Fruit fly (Drosophila melanogaster) whole organism, embryonic: ENCODE data around the gene Hpr1.
A peak's percentile ranks its signal among the peaks of the same experiment; 100 is the strongest.

ENCODE experiments used
- Awh ChIP-seq: fragments of 200-800 bp; sonication (Bioruptor generic); IDR thresholded peaks from 2 replicates; pipeline ENCODE4, ENCODE4 v1.3.6; 2022; ENCODE audit warnings: missing biosample characterization, missing genetic modification characterization
- CG12071 ChIP-seq: fragments of 200-800 bp; sonication (Bioruptor generic); optimal IDR thresholded peaks from 3 replicates; lab custom pipeline; 2018; ENCODE audit warnings: missing biosample characterization, mild to moderate bottlenecking, missing genetic modification characterization
- CG12744 ChIP-seq: fragments of 200-800 bp; sonication (Bioruptor generic); optimal IDR thresholded peaks from 2 replicates; lab custom pipeline; 2016; ENCODE audit warnings: missing biosample characterization, missing genetic modification characterization
- CG13123 ChIP-seq: fragments of 200-800 bp; sonication (Bioruptor generic); optimal IDR thresholded peaks from 2 replicates; lab custom pipeline; 2016; ENCODE audit warnings: missing biosample characterization, missing genetic modification characterization
- CG13775 ChIP-seq: fragments of 200-800 bp; sonication (Bioruptor generic); optimal IDR thresholded peaks from 3 replicates; lab custom pipeline; 2017; ENCODE audit warnings: missing biosample characterization, mild to moderate bottlenecking, missing genetic modification characterization
- CG13894 ChIP-seq: fragments of 200-800 bp; sonication (Bioruptor generic); optimal IDR thresholded peaks from 3 replicates; lab custom pipeline; 2018; ENCODE audit warnings: missing biosample characterization, mild to moderate bottlenecking, missing genetic modification characterization, moderate library complexity
- CG14710 ChIP-seq: fragments of 200-800 bp; sonication (Bioruptor generic); optimal IDR thresholded peaks from 3 replicates; lab custom pipeline; 2019; ENCODE audit warnings: missing biosample characterization, mild to moderate bottlenecking, missing genetic modification characterization, moderate library complexity
- CG2875 ChIP-seq: fragments of 200-800 bp; sonication (Bioruptor generic); optimal IDR thresholded peaks from 2 replicates; lab custom pipeline; 2017; ENCODE audit warnings: missing biosample characterization, mild to moderate bottlenecking, missing genetic modification characterization, missing genetic modification reagents
- CG30020 ChIP-seq: fragments of 200-800 bp; optimal IDR thresholded peaks from 2 replicates; lab custom pipeline; 2019; ENCODE audit warnings: missing biosample characterization, mild to moderate bottlenecking, missing genetic modification characterization, moderate library complexity
- CG3281 ChIP-seq: fragments of 200-800 bp; sonication (Bioruptor generic); optimal IDR thresholded peaks from 3 replicates; lab custom pipeline; 2017; ENCODE audit warnings: missing biosample characterization, mild to moderate bottlenecking, missing genetic modification characterization
- CG4328 ChIP-seq: fragments of 200-800 bp; sonication (Bioruptor generic); optimal IDR thresholded peaks from 3 replicates; lab custom pipeline; 2017; ENCODE audit warnings: missing biosample characterization, missing genetic modification reagents, missing genetic modification characterization
- CG4730 ChIP-seq: fragments of 200-800 bp; sonication (Bioruptor generic); IDR thresholded peaks from 2 replicates; pipeline ENCODE4 v1.3.6; 2022; ENCODE audit warnings: missing biosample characterization, missing genetic modification characterization
- CG4820 ChIP-seq: fragments of 200-800 bp; sonication (Bioruptor generic); optimal IDR thresholded peaks from 3 replicates; lab custom pipeline; 2016; ENCODE audit warnings: missing biosample characterization, missing genetic modification characterization
- CG5953 ChIP-seq: fragments of 200-800 bp; sonication (Bioruptor generic); IDR thresholded peaks from 2 replicates; pipeline ENCODE4 v1.3.6; 2022; ENCODE audit warnings: missing biosample characterization, missing genetic modification characterization
- CG6683 ChIP-seq: fragments of 200-800 bp; sonication (Bioruptor generic); optimal IDR thresholded peaks from 2 replicates; lab custom pipeline; 2017; ENCODE audit warnings: missing biosample characterization, mild to moderate bottlenecking, missing genetic modification characterization, missing genetic modification reagents
- CG6791 ChIP-seq: fragments of 200-800 bp; sonication (Bioruptor generic); IDR thresholded peaks from 3 replicates; pipeline ENCODE4 v1.3.6; 2022; ENCODE audit warnings: missing biosample characterization, missing genetic modification characterization; ENCODE audit not compliant: partially characterized antibody
- CG7786 ChIP-seq: fragments of 200-800 bp; sonication (Bioruptor generic); optimal IDR thresholded peaks from 2 replicates; lab custom pipeline; 2016; ENCODE audit warnings: missing biosample characterization, missing genetic modification characterization
- CG7963 ChIP-seq: fragments of 200-800 bp; sonication (Bioruptor generic); IDR thresholded peaks from 3 replicates; pipeline ENCODE4 v1.3.6; 2022; ENCODE audit warnings: missing biosample characterization, missing genetic modification characterization; ENCODE audit not compliant: partially characterized antibody
- D19B ChIP-seq: fragments of 200-800 bp; sonication (Bioruptor generic); optimal IDR thresholded peaks from 2 replicates; lab custom pipeline; 2017; ENCODE audit warnings: missing biosample characterization, mild to moderate bottlenecking, missing genetic modification characterization
- Dfd ChIP-seq, 2 experiments: fragments of >200 bp; optimal IDR thresholded peaks; 2 replicates each; lab custom pipeline; 2017; ENCODE audit warnings: missing biosample characterization in 2 of 2, missing genetic modification characterization in 2 of 2
- Dip3 ChIP-seq: fragments of 200-800 bp; sonication (Bioruptor generic); optimal IDR thresholded peaks from 3 replicates; lab custom pipeline; 2016; ENCODE audit warnings: missing biosample characterization, missing genetic modification characterization
- E2f1 ChIP-seq: fragments of 200-800 bp; sonication (Bioruptor generic); IDR thresholded peaks from 2 replicates; pipeline ENCODE4 v1.3.6; 2022; ENCODE audit warnings: missing biosample characterization, missing genetic modification characterization
- H15 ChIP-seq: fragments of 200-800 bp; sonication (Bioruptor generic); IDR thresholded peaks from 3 replicates; pipeline ENCODE4 v1.3.6; 2022; ENCODE audit warnings: missing biosample characterization, missing genetic modification characterization
- HLH4C ChIP-seq: fragments of 200-800 bp; sonication (Bioruptor generic); IDR thresholded peaks from 3 replicates; pipeline ENCODE4 v1.3.6; 2022; ENCODE audit warnings: missing biosample characterization, missing genetic modification characterization; ENCODE audit not compliant: partially characterized antibody
- Hand ChIP-seq: fragments of 200-800 bp; sonication (Bioruptor generic); optimal IDR thresholded peaks from 2 replicates; lab custom pipeline; 2017; ENCODE audit warnings: mild to moderate bottlenecking, missing biosample characterization, missing genetic modification reagents, missing genetic modification characterization
- Hr3 ChIP-seq: fragments of 200-800 bp; sonication (Bioruptor generic); optimal IDR thresholded peaks from 3 replicates; lab custom pipeline; 2016; ENCODE audit warnings: missing biosample characterization, missing genetic modification characterization
- Kr ChIP-seq: fragments of 200-800 bp; sonication (Bioruptor generic); optimal IDR thresholded peaks from 2 replicates; lab custom pipeline; 2017; ENCODE audit warnings: missing biosample characterization, mild to moderate bottlenecking, missing genetic modification characterization
- NFAT ChIP-seq: fragments of 200-800 bp; sonication (Bioruptor generic); IDR thresholded peaks from 2 replicates; pipeline ENCODE4 v1.3.6; 2022; ENCODE audit warnings: missing biosample characterization, missing genetic modification characterization
- NK7.1 ChIP-seq: fragments of 200-800 bp; sonication (Bioruptor generic); optimal IDR thresholded peaks from 3 replicates; lab custom pipeline; 2016; ENCODE audit warnings: missing biosample characterization, missing genetic modification characterization
- Opbp ChIP-seq: fragments of 200-800 bp; sonication (Bioruptor generic); IDR thresholded peaks from 3 replicates; pipeline ENCODE4 v1.3.6; 2022; ENCODE audit warnings: missing biosample characterization, missing genetic modification characterization; ENCODE audit not compliant: partially characterized antibody
- Poxn ChIP-seq: fragments of 200-800 bp; sonication (Bioruptor generic); IDR thresholded peaks from 2 replicates; pipeline ENCODE4 v1.3.6; 2022; ENCODE audit warnings: missing biosample characterization, missing genetic modification characterization
- Sin3A ChIP-seq: fragments of >200 bp; optimal IDR thresholded peaks from 2 replicates; lab custom pipeline; 2018
- ara ChIP-seq: fragments of 200-800 bp; sonication (Bioruptor generic); IDR thresholded peaks from 2 replicates; pipeline ENCODE4 v1.3.6; 2022; ENCODE audit warnings: missing biosample characterization, missing genetic modification characterization
- crol ChIP-seq: fragments of 200-800 bp; sonication (Bioruptor generic); IDR thresholded peaks from 2 replicates; pipeline ENCODE4 v1.3.6; 2022; ENCODE audit warnings: missing biosample characterization, missing genetic modification characterization
- fd3F ChIP-seq: fragments of 200-800 bp; sonication (Bioruptor generic); optimal IDR thresholded peaks from 2 replicates; lab custom pipeline; 2018; ENCODE audit warnings: missing biosample characterization, mild to moderate bottlenecking, missing genetic modification characterization, moderate library complexity
- gt ChIP-seq: fragments of 200-800 bp; sonication (Bioruptor generic); IDR thresholded peaks from 2 replicates; pipeline ENCODE4 v1.3.6; 2022; ENCODE audit warnings: missing biosample characterization, missing genetic modification characterization
- h ChIP-seq: fragments of >200 bp; optimal IDR thresholded peaks from 2 replicates; lab custom pipeline; 2017
- hbn ChIP-seq: fragments of 200-800 bp; sonication (Bioruptor generic); IDR thresholded peaks from 2 replicates; pipeline ENCODE4 v1.3.6; 2022; ENCODE audit warnings: missing biosample characterization, missing genetic modification characterization; ENCODE audit not compliant: partially characterized antibody
- hkb ChIP-seq, 2 experiments: fragments of 200-800 bp in 1 of 2; fragments of >200 bp in 1 of 2; sonication (Bioruptor generic) in 1 of 2; IDR thresholded peaks in 1 of 2; optimal IDR thresholded peaks in 1 of 2; 2 replicates each; pipeline versions ENCODE4 v1.3.6 to Lab custom; 2017 to 2022; ENCODE audit warnings: missing biosample characterization in 1 of 2, missing genetic modification characterization in 1 of 2
- nerfin-2 ChIP-seq: fragments of 200-800 bp; sonication (Bioruptor generic); IDR thresholded peaks from 2 replicates; pipeline ENCODE4 v1.3.6; 2022; ENCODE audit warnings: missing biosample characterization, missing genetic modification characterization; ENCODE audit not compliant: partially characterized antibody
- org-1 ChIP-seq: fragments of 200-800 bp; sonication (Bioruptor generic); optimal IDR thresholded peaks from 2 replicates; lab custom pipeline; 2017; ENCODE audit warnings: missing biosample characterization, missing genetic modification characterization
- pho ChIP-seq: fragments of 200-800 bp; sonication (Bioruptor generic); optimal IDR thresholded peaks from 2 replicates; lab custom pipeline; 2016; ENCODE audit warnings: missing biosample characterization, missing genetic modification characterization
- pnt ChIP-seq: fragments of 200-800 bp; sonication (Bioruptor generic); optimal IDR thresholded peaks from 3 replicates; lab custom pipeline; 2016; ENCODE audit warnings: missing biosample characterization, missing genetic modification characterization
- ranshi ChIP-seq: fragments of 200-800 bp; sonication (Bioruptor generic); IDR thresholded peaks from 2 replicates; pipeline ENCODE4 v1.3.6; 2022; ENCODE audit warnings: missing biosample characterization, missing genetic modification characterization
- rib ChIP-seq: fragments of 200-800 bp; sonication (Bioruptor generic); IDR thresholded peaks from 2 replicates; pipeline ENCODE4 v1.3.6; 2022; ENCODE audit warnings: missing biosample characterization, missing genetic modification characterization
- run ChIP-seq: fragments of 200-800 bp; sonication (Bioruptor generic); optimal IDR thresholded peaks from 3 replicates; lab custom pipeline; 2018; ENCODE audit warnings: missing biosample characterization, mild to moderate bottlenecking, missing genetic modification characterization
- sna ChIP-seq: fragments of 200-800 bp; sonication (Bioruptor generic); IDR thresholded peaks from 2 replicates; pipeline ENCODE4 v1.3.6; 2022; ENCODE audit warnings: missing biosample characterization, missing genetic modification characterization; ENCODE audit not compliant: partially characterized antibody
- tap ChIP-seq: fragments of 200-800 bp; optimal IDR thresholded peaks from 3 replicates; lab custom pipeline; 2019; ENCODE audit warnings: missing biosample characterization, mild to moderate bottlenecking, missing genetic modification characterization, moderate library complexity
- yki ChIP-seq: fragments of >200 bp; optimal IDR thresholded peaks from 3 replicates; lab custom pipeline; 2018

Gene Hpr1

dm6 chr3R:5778731-5779593 is 42.3 kb downstream of the Hpr1 start, which contains the start of gene jagn (continued):
- TF ChIP-seq hkb (optimal IDR thresholded peaks at IDR 0.05; lab: Kevin White, UChicago) (peak; percentile 25), hkb (GFP tag; IDR thresholded peaks at IDR 0.05; lab: Robert Waterston, UW) (peak; percentile 52; the same call in 1 of the 2 replicates), CG6791 (GFP tag; lab: Robert Waterston, UW) (peak; percentile 100), D19B (GFP tag; lab: Kevin White, UChicago) (peak; percentile 30), gt (GFP tag; lab: Robert Waterston, UW) (no peak), CG13894 (peak; percentile 31), CG13123 (GFP tag; lab: Kevin White, UChicago) (no peak), Hand (GFP tag; lab: Kevin White, UChicago) (no peak), fd3F (peak; percentile 18), ranshi (GFP tag; lab: Robert Waterston, UW) (peak; percentile 70), CG5953 (peak; percentile 50; the same call in 1 of the 2 replicates), run (tag; lab: Kevin White, UChicago) (no peak), pho (GFP tag; lab: Kevin White, UChicago) (peak; percentile 81), CG4820 (GFP tag; lab: Kevin White, UChicago) (no peak), E2f1 (GFP tag; lab: Robert Waterston, UW) (peak; percentile 58), Poxn (GFP tag; lab: Robert Waterston, UW) (no peak), rib (peak; percentile 55; the same call in 1 of the 2 replicates), Opbp (GFP tag; lab: Robert Waterston, UW) (peak; percentile 100), tap (tag; lab: Kevin White, UChicago) (peak; percentile 44), Hr3 (GFP tag; lab: Kevin White, UChicago) (peak; percentile 45), CG4730 (GFP tag; lab: Robert Waterston, UW) (0 out of 2 replicates have a peak, but pooled peaks have one; percentile 28), Dip3 (GFP tag; lab: Kevin White, UChicago) (peak; percentile 75), NFAT (GFP tag; lab: Robert Waterston, UW) (peak; percentile 91), crol (GFP tag; lab: Robert Waterston, UW) (no peak; the same call in 1 of the 2 replicates), CG12744 (peak; percentile 36), CG12071 (GFP tag; lab: Kevin White, UChicago) (peak; percentile 13), Dfd (GFP tag; optimal IDR thresholded peaks at IDR 0.05; lab: Kevin White, UChicago) (no peak), hbn (GFP tag; lab: Robert Waterston, UW) (peak; percentile 99), ara (GFP tag; lab: Robert Waterston, UW) (peak; percentile 44; the same call in 1 of the 2 replicates), org-1 (GFP tag; lab: Kevin White, UChicago) (no peak), nerfin-2 (GFP tag; lab: Robert Waterston, UW) (peak; percentile 99), sna (GFP tag; lab: Robert Waterston, UW) (peak; percentile 99), CG7786 (GFP tag; lab: Kevin White, UChicago) (peak; percentile 59), yki (lab: Kevin White, UChicago) (no peak), h (lab: Kevin White, UChicago) (no peak), CG6683 (GFP tag; lab: Kevin White, UChicago) (peak; percentile 10), CG30020 (tag; lab: Kevin White, UChicago) (peak; percentile 41), NK7.1 (GFP tag; lab: Kevin White, UChicago) (no peak), H15 (peak; percentile 33; the same call in 1 of the 3 replicates), CG2875 (no peak), CG4328 (peak; percentile 59), CG13775 (GFP tag; lab: Kevin White, UChicago) (peak; percentile 68), CG7963 (peak; percentile 100), CG14710 (peak; percentile 82), Awh (GFP tag; lab: Robert Waterston, UW) (0 out of 2 replicates have a peak, but pooled peaks have one; percentile 29), HLH4C (GFP tag; lab: Robert Waterston, UW) (peak; percentile 99), Kr (GFP tag; lab: Kevin White, UChicago) (no peak), CG3281 (peak; percentile 35), pnt (GFP tag; lab: Kevin White, UChicago) (no peak), Sin3A (lab: Kevin White, UChicago) (peak; percentile 75)
